Worm (Caenorhabditis elegans): ENCODE measurements around the gene idpb-4.

The idpb-4 gene

DNA sequence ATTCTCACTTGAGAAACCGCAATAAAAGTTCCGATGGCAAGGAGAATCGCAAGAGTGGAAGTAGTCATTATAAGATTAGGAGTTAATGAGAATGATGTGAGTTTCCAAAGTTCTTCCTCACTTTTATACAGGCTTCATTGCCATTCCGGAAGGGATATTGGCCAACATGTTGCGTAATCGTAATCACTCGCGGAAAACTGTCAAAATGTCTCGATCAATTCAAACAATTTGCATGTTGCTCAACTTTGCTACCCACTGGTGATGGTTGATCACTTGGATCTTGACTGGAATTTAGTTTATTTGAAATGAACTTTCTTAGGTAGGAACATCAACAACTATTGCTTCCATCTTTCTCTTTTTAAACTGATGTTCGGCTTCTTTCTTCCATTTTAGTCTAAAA is at the start of gene idpb-4:
Gene idpb-4 (minus strand): TSS at position 101 of the 400 bp plus-strand sequence.
- TF ChIP-seq ref-1 (GFP tag; conservative IDR thresholded peaks at IDR 0.05) (no peak), med-1 (GFP tag; optimal IDR thresholded peaks at IDR 0.05; ENCODE audit: insufficient read depth) (no peak), ztf-23 (GFP tag; IDR thresholded peaks at IDR 0.05) (no peak), cog-1 (tag; optimal IDR thresholded peaks at IDR 0.05) (no peak), ztf-29 (GFP tag; IDR thresholded peaks at IDR 0.05) (no peak), flt-1 (GFP tag; IDR thresholded peaks at IDR 0.05) (no peak), klf-2 (GFP tag; conservative IDR thresholded peaks at IDR 0.05) (no peak), tab-1 (GFP tag; IDR thresholded peaks at IDR 0.05) (no peak), T22C8.4 (GFP tag; IDR thresholded peaks at IDR 0.05) (no peak)

DNA sequence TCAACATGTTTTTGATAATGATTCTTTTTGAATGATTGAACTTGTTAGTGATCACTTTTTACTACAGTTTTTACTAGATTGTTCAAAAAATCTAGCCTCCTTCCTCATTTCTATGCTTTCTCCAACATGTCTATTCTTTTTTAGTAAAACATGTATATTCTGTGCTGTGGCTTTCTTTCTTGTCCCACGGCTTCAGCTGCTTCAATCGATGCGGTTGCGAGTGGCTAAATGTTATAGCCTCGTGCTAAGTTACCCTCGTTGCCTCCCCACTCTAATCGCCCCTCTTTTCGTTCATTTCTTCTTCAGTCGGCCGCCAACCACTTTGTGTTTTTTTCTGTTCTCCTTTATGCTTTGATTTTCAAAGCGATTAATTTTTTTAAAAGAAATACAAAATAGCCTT is 48.5 kb upstream of the idpb-4 start:
- TF ChIP-seq tab-1 (GFP tag; IDR thresholded peaks at IDR 0.05) (no peak), med-1 (GFP tag; optimal IDR thresholded peaks at IDR 0.05; ENCODE audit: insufficient read depth) (no peak), ref-1 (GFP tag; conservative IDR thresholded peaks at IDR 0.05) (no peak), cog-1 (tag; optimal IDR thresholded peaks at IDR 0.05) (no peak), flt-1 (GFP tag; IDR thresholded peaks at IDR 0.05) (no peak), ztf-23 (GFP tag; IDR thresholded peaks at IDR 0.05) (no peak), ztf-29 (GFP tag; IDR thresholded peaks at IDR 0.05) (no peak), klf-2 (GFP tag; conservative IDR thresholded peaks at IDR 0.05) (no peak), T22C8.4 (GFP tag; IDR thresholded peaks at IDR 0.05) (no peak)

- TF ChIP-seq ref-1 (GFP tag; conservative IDR thresholded peaks at IDR 0.05) (no peak), med-1 (GFP tag; optimal IDR thresholded peaks at IDR 0.05; ENCODE audit: insufficient read depth) (no peak), tab-1 (GFP tag; IDR thresholded peaks at IDR 0.05) (0 out of 2 replicates have a peak, but pooled peaks have one; percentile 11), ztf-23 (GFP tag; IDR thresholded peaks at IDR 0.05) (0 out of 2 replicates have a peak, but pooled peaks have one; percentile 46)
Observed at ce11 chrII:8784235-8784928, 47.0 kb upstream of the idpb-4 start.

DNA sequence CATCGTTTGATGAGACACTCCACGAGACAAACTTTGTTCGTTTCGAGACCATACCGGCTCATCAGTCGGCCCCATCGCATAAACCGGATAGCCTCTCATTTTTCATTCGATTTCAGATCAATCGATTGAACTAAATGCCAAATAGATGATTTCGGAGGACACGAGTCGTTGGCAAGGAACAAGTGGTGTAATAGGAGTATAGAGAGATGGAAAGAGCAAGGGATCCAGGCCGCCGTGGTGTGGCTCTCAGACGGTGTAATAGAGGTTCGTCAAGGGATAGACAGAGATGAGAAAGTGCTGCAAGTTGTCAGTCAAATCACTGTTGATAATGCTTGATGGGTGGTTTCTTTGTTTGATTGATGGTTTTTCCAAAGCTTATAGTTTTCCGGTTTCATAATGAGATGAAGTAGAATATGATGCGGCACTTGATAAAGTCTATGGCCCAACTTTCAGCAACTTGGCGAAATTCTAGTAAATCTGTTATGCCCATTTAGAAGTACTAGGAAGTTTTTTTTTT is 46.2 kb upstream of the idpb-4 start, which contains the start of gene sgn-1:
Gene sgn-1 (minus strand): TSS at position 220 of the 517 bp plus-strand sequence.
- TF ChIP-seq flt-1 (GFP tag; IDR thresholded peaks at IDR 0.05) (no peak), klf-2 (GFP tag; conservative IDR thresholded peaks at IDR 0.05) (no peak), tab-1 (GFP tag; IDR thresholded peaks at IDR 0.05) (no peak)

DNA sequence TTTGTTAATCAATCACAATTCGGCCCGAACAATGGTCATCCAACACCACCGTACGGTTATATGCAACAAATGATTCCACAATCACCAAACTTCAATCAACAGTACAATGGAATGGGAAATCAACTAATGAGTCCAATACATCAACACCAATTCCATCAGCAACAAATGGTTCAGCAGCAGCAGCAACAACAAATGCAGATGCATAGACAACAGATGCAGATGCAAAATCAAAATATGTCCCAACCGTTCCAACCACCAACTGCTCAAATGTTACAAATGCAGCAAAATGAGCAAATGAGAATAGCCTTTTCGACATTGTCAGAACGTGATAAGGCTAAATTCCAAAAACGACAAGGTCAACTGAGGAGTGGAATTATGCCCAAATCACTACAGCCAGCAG is 39.1 kb upstream of the idpb-4 start:
- TF ChIP-seq tab-1 (GFP tag; IDR thresholded peaks at IDR 0.05) (no peak), T22C8.4 (GFP tag; IDR thresholded peaks at IDR 0.05) (no peak), flt-1 (GFP tag; IDR thresholded peaks at IDR 0.05) (no peak), med-1 (GFP tag; optimal IDR thresholded peaks at IDR 0.05; ENCODE audit: insufficient read depth) (no peak), ztf-29 (GFP tag; IDR thresholded peaks at IDR 0.05) (no peak), klf-2 (GFP tag; conservative IDR thresholded peaks at IDR 0.05) (no peak), ztf-23 (GFP tag; IDR thresholded peaks at IDR 0.05) (no peak), cog-1 (tag; optimal IDR thresholded peaks at IDR 0.05) (no peak), ref-1 (GFP tag; conservative IDR thresholded peaks at IDR 0.05) (no peak)

ce11 chrII:8770675-8771074 is 33.3 kb upstream of the idpb-4 start, which contains the start of gene let-19:
Gene let-19 (plus strand): TSS chrII:8770975.
- TF ChIP-seq med-1 (GFP tag; optimal IDR thresholded peaks at IDR 0.05; ENCODE audit: insufficient read depth) (no peak), tab-1 (GFP tag; IDR thresholded peaks at IDR 0.05) (no peak), klf-2 (GFP tag; conservative IDR thresholded peaks at IDR 0.05) (no peak), T22C8.4 (GFP tag; IDR thresholded peaks at IDR 0.05) (no peak), ztf-23 (GFP tag; IDR thresholded peaks at IDR 0.05) (no peak), ref-1 (GFP tag; conservative IDR thresholded peaks at IDR 0.05) (no peak)

DNA sequence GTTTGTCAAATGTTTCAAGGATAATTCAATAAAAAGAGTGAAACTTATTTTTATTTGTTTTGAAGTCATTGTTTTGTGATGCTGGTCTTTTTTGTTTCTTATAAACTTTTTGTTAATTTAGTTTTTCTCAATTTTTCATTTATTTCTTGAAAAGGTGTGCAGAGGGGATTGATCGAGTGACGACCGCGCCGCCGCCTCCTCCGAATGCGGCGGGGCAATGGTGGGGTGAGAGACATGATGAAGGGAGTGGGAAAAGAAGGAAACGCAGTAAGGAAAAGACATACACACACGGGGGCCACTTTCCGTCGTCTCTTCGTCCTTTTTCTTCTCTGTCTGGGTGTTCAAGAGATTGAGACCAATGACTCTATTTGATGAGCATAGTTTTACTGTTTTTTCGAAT is 32.0 kb upstream of the idpb-4 start:
- TF ChIP-seq flt-1 (GFP tag; IDR thresholded peaks at IDR 0.05) (no peak), tab-1 (GFP tag; IDR thresholded peaks at IDR 0.05) (no peak), ztf-23 (GFP tag; IDR thresholded peaks at IDR 0.05) (0 out of 2 replicates have a peak, but pooled peaks have one; percentile 40)

- TF ChIP-seq cog-1 (tag; optimal IDR thresholded peaks at IDR 0.05): no peak
- TF ChIP-seq klf-2 (GFP tag; conservative IDR thresholded peaks at IDR 0.05): no peak
- TF ChIP-seq med-1 (GFP tag; optimal IDR thresholded peaks at IDR 0.05; ENCODE audit: insufficient read depth): no peak
- TF ChIP-seq ztf-23 (GFP tag; IDR thresholded peaks at IDR 0.05): no peak
- TF ChIP-seq ztf-29 (GFP tag; IDR thresholded peaks at IDR 0.05): no peak
- TF ChIP-seq tab-1 (GFP tag; IDR thresholded peaks at IDR 0.05): no peak
- no peak for TF ChIP-seq T22C8.4 (GFP tag; IDR thresholded peaks at IDR 0.05)
- no peak for TF ChIP-seq ref-1 (GFP tag; conservative IDR thresholded peaks at IDR 0.05)
- no peak for TF ChIP-seq flt-1 (GFP tag; IDR thresholded peaks at IDR 0.05)
Observed at ce11 chrII:8766897-8767296, 29.5 kb upstream of the idpb-4 start, which contains the start of gene pah-1. Gene pah-1 (minus strand): TSS chrII:8766997.

ce11 chrII:8766475-8766874 is 29.1 kb upstream of the idpb-4 start, which contains the start of the genes nsph-1.1 and K08F8.15:
Gene nsph-1.1 (plus strand): TSS chrII:8766775.
Gene K08F8.15 (plus strand): TSS chrII:8766809.
- TF ChIP-seq klf-2 (GFP tag; conservative IDR thresholded peaks at IDR 0.05): no peak
- TF ChIP-seq ref-1 (GFP tag; conservative IDR thresholded peaks at IDR 0.05): no peak
- TF ChIP-seq med-1 (GFP tag; optimal IDR thresholded peaks at IDR 0.05; ENCODE audit: insufficient read depth): no peak
- no peak for TF ChIP-seq cog-1 (tag; optimal IDR thresholded peaks at IDR 0.05)
- no peak for TF ChIP-seq T22C8.4 (GFP tag; IDR thresholded peaks at IDR 0.05)
- TF ChIP-seq ztf-29 (GFP tag; IDR thresholded peaks at IDR 0.05): no peak
- TF ChIP-seq tab-1 (GFP tag; IDR thresholded peaks at IDR 0.05): no peak
- TF ChIP-seq ztf-23 (GFP tag; IDR thresholded peaks at IDR 0.05): no peak
- no peak for TF ChIP-seq flt-1 (GFP tag; IDR thresholded peaks at IDR 0.05)

ce11 chrII:8765131-8765530 is 27.8 kb upstream of the idpb-4 start:
- TF ChIP-seq cog-1 (tag; optimal IDR thresholded peaks at IDR 0.05) (no peak), T22C8.4 (GFP tag; IDR thresholded peaks at IDR 0.05) (no peak)

Measured in whole organism, midembryonic.